Worm (Caenorhabditis elegans) whole organism, L1 larva: ENCODE results near the gene tebp-1.
A peak's percentile ranks its signal among the peaks of the same experiment; 100 is the strongest.

Experiments
- mep-1 ChIP-seq: fragments of 150-350 bp; optimal IDR thresholded peaks from 2 replicates; lab custom pipeline; 2014; ENCODE audit warnings: missing biosample characterization, missing genetic modification characterization
- nhr-77 ChIP-seq: fragments of 150-350 bp; optimal IDR thresholded peaks from 2 replicates; lab custom pipeline; 2014; ENCODE audit warnings: missing biosample characterization, missing genetic modification characterization
- zag-1 ChIP-seq: fragments of 150-350 bp; optimal IDR thresholded peaks from 2 replicates; lab custom pipeline; 2014; ENCODE audit warnings: missing biosample characterization, missing genetic modification characterization

ce11 chrII:14357936-14358416, 3.8 kb upstream of the tebp-1 start, which contains the start of the genes agl-1 and pfs-2:
- TF ChIP-seq mep-1 (tag; lab: Kevin White, UChicago) (peak; percentile 82), zag-1 (tag; lab: Kevin White, UChicago) (no peak), nhr-77 (tag; lab: Kevin White, UChicago) (peak; percentile 73)
